Fruit fly (Drosophila melanogaster) whole organism, embryonic: Measurements from ENCODE around the gene smid.
A peak's percentile ranks its signal among the peaks of the same experiment; 100 is the strongest.

Experiments used
- Asciz ChIP-seq: fragments of 200-800 bp; sonication (Bioruptor generic); optimal IDR thresholded peaks from 2 replicates; lab custom pipeline; 2017; ENCODE audit warnings: missing biosample characterization, mild to moderate bottlenecking, missing genetic modification characterization, missing genetic modification reagents
- B-H2 ChIP-seq: fragments of 200-800 bp; sonication (Bioruptor generic); optimal IDR thresholded peaks from 2 replicates; lab custom pipeline; 2018; ENCODE audit warnings: missing biosample characterization, mild to moderate bottlenecking, missing genetic modification characterization
- Bdp1 ChIP-seq: fragments of 200-800 bp; sonication (Bioruptor generic); optimal IDR thresholded peaks from 3 replicates; lab custom pipeline; 2016; ENCODE audit warnings: missing biosample characterization, missing genetic modification characterization
- CG10321 ChIP-seq: fragments of 200-800 bp; sonication (Bioruptor generic); IDR thresholded peaks from 2 replicates; pipeline ENCODE4 v1.3.6; 2022; ENCODE audit warnings: missing biosample characterization, missing genetic modification characterization
- CG10565 ChIP-seq: fragments of 200-800 bp; sonication (Bioruptor generic); optimal IDR thresholded peaks from 3 replicates; lab custom pipeline; 2016; ENCODE audit warnings: missing biosample characterization, mild to moderate bottlenecking, missing genetic modification characterization
- CG11247 ChIP-seq: fragments of 200-800 bp; sonication (Bioruptor generic); IDR thresholded peaks from 2 replicates; pipeline ENCODE4 v1.3.6; 2022; ENCODE audit warnings: missing biosample characterization, missing genetic modification characterization
- CG11560 ChIP-seq: fragments of 200-800 bp; sonication (Bioruptor generic); IDR thresholded peaks from 3 replicates; pipeline ENCODE4 v1.3.6; 2022; ENCODE audit warnings: missing biosample characterization, missing genetic modification characterization
- CG12071 ChIP-seq: fragments of 200-800 bp; sonication (Bioruptor generic); optimal IDR thresholded peaks from 3 replicates; lab custom pipeline; 2018; ENCODE audit warnings: missing biosample characterization, mild to moderate bottlenecking, missing genetic modification characterization
- CG12219 ChIP-seq: fragments of 200-800 bp; sonication (Bioruptor generic); optimal IDR thresholded peaks from 3 replicates; lab custom pipeline; 2018; ENCODE audit warnings: missing biosample characterization, mild to moderate bottlenecking, missing genetic modification characterization
- CG13296 ChIP-seq: fragments of 200-800 bp; sonication (Bioruptor generic); optimal IDR thresholded peaks from 3 replicates; lab custom pipeline; 2018; ENCODE audit warnings: missing biosample characterization, mild to moderate bottlenecking, missing genetic modification characterization
- CG15011 ChIP-seq: fragments of 200-800 bp; sonication (Bioruptor generic); optimal IDR thresholded peaks from 3 replicates; lab custom pipeline; 2018; ENCODE audit warnings: missing biosample characterization, mild to moderate bottlenecking, missing genetic modification characterization
- CG15073 ChIP-seq: fragments of 200-800 bp; sonication (Bioruptor generic); optimal IDR thresholded peaks from 2 replicates; lab custom pipeline; 2016; ENCODE audit warnings: missing biosample characterization, missing genetic modification characterization
- CG1647 ChIP-seq: fragments of 200-800 bp; sonication (Bioruptor generic); optimal IDR thresholded peaks from 3 replicates; lab custom pipeline; 2016; ENCODE audit warnings: missing biosample characterization, missing genetic modification characterization
- CG16813 ChIP-seq: fragments of 200-800 bp; sonication (Bioruptor generic); IDR thresholded peaks from 3 replicates; pipeline ENCODE4 v1.3.6; 2022; ENCODE audit warnings: missing biosample characterization, missing genetic modification characterization; ENCODE audit not compliant: partially characterized antibody
- CG16863 ChIP-seq: fragments of 200-800 bp; sonication (Bioruptor generic); optimal IDR thresholded peaks from 3 replicates; lab custom pipeline; 2016; ENCODE audit warnings: missing biosample characterization, missing genetic modification characterization
- CG17385 ChIP-seq: fragments of 200-800 bp; sonication (Bioruptor generic); optimal IDR thresholded peaks from 3 replicates; lab custom pipeline; 2018; ENCODE audit warnings: missing biosample characterization, mild to moderate bottlenecking, missing genetic modification characterization
- CG1792 ChIP-seq: fragments of 200-800 bp; sonication (Bioruptor generic); optimal IDR thresholded peaks from 2 replicates; lab custom pipeline; 2016; ENCODE audit warnings: missing biosample characterization, missing genetic modification characterization
- CG2116 ChIP-seq: fragments of 200-800 bp; sonication (Bioruptor generic); optimal IDR thresholded peaks from 3 replicates; lab custom pipeline; 2018; ENCODE audit warnings: missing biosample characterization, mild to moderate bottlenecking, missing genetic modification characterization
- CG4282 ChIP-seq: fragments of 200-800 bp; sonication (Bioruptor generic); optimal IDR thresholded peaks from 2 replicates; lab custom pipeline; 2016; ENCODE audit warnings: missing biosample characterization, missing genetic modification characterization
- CG7928 ChIP-seq: fragments of 200-800 bp; sonication (Bioruptor generic); optimal IDR thresholded peaks from 2 replicates; lab custom pipeline; 2017; ENCODE audit warnings: missing biosample characterization, mild to moderate bottlenecking, missing genetic modification characterization
- CG8290 ChIP-seq, 3 experiments: fragments of 200-800 bp; sonication (Bioruptor generic); optimal IDR thresholded peaks; 2 replicates each; lab custom pipeline; 2016 to 2019; ENCODE audit warnings: missing biosample characterization in 3 of 3, missing genetic modification characterization in 3 of 3, mild to moderate bottlenecking in 2 of 3, moderate library complexity in 1 of 3
- CG9797 ChIP-seq: fragments of 200-800 bp; sonication (Bioruptor generic); optimal IDR thresholded peaks from 3 replicates; lab custom pipeline; 2018; ENCODE audit warnings: missing biosample characterization, mild to moderate bottlenecking, missing genetic modification characterization
- CG9932 ChIP-seq: fragments of 200-800 bp; sonication (Bioruptor generic); IDR thresholded peaks from 2 replicates; pipeline ENCODE4 v1.3.6; 2022; ENCODE audit warnings: missing biosample characterization, missing genetic modification characterization
- Dbx ChIP-seq: fragments of 200-800 bp; sonication (Bioruptor generic); IDR thresholded peaks from 3 replicates; pipeline ENCODE4 v1.3.6; 2022; ENCODE audit warnings: missing biosample characterization, missing genetic modification characterization
- Drgx ChIP-seq: fragments of 200-800 bp; sonication (Bioruptor generic); IDR thresholded peaks from 2 replicates; pipeline ENCODE4 v1.3.6; 2022; ENCODE audit warnings: missing biosample characterization, missing genetic modification characterization
- HmgD ChIP-seq: fragments of 200-800 bp; sonication (Bioruptor generic); optimal IDR thresholded peaks from 3 replicates; lab custom pipeline; 2016; ENCODE audit warnings: missing biosample characterization, missing genetic modification characterization
- MESR4 ChIP-seq: fragments of 200-800 bp; sonication (Bioruptor generic); optimal IDR thresholded peaks from 2 replicates; lab custom pipeline; 2018; ENCODE audit warnings: missing biosample characterization, mild to moderate bottlenecking, missing genetic modification characterization, moderate library complexity
- NFAT ChIP-seq: fragments of 200-800 bp; sonication (Bioruptor generic); IDR thresholded peaks from 2 replicates; pipeline ENCODE4 v1.3.6; 2022; ENCODE audit warnings: missing biosample characterization, missing genetic modification characterization
- Neu2 ChIP-seq: fragments of 200-800 bp; sonication (Bioruptor generic); optimal IDR thresholded peaks from 3 replicates; lab custom pipeline; 2016; ENCODE audit warnings: missing biosample characterization, missing genetic modification characterization, borderline replicate concordance
- PHDP ChIP-seq: fragments of 200-800 bp; sonication (Bioruptor generic); optimal IDR thresholded peaks from 3 replicates; lab custom pipeline; 2018; ENCODE audit warnings: missing biosample characterization, mild to moderate bottlenecking, missing genetic modification characterization, moderate library complexity
- Poxn ChIP-seq: fragments of 200-800 bp; sonication (Bioruptor generic); IDR thresholded peaks from 2 replicates; pipeline ENCODE4 v1.3.6; 2022; ENCODE audit warnings: missing biosample characterization, missing genetic modification characterization
- Side ChIP-seq: fragments of 200-800 bp; sonication (Bioruptor generic); optimal IDR thresholded peaks from 2 replicates; lab custom pipeline; 2016; ENCODE audit warnings: missing biosample characterization, missing genetic modification characterization
- Ssrp ChIP-seq: fragments of 200-800 bp; sonication (Bioruptor generic); optimal IDR thresholded peaks from 2 replicates; lab custom pipeline; 2018; ENCODE audit warnings: missing biosample characterization, mild to moderate bottlenecking, missing genetic modification characterization, moderate library complexity
- Usf ChIP-seq: fragments of 200-800 bp; sonication (Bioruptor generic); optimal IDR thresholded peaks from 2 replicates; lab custom pipeline; 2017; ENCODE audit warnings: missing genotype, missing biosample characterization, missing genetic modification characterization
- Vsx1 ChIP-seq: fragments of 200-800 bp; sonication (Bioruptor generic); optimal IDR thresholded peaks from 2 replicates; lab custom pipeline; 2017; ENCODE audit warnings: missing biosample characterization, mild to moderate bottlenecking, missing genetic modification characterization, missing genetic modification reagents
- Xrp1 ChIP-seq: fragments of 200-800 bp; sonication (Bioruptor generic); IDR thresholded peaks from 2 replicates; pipeline ENCODE4 v1.3.6; 2022; ENCODE audit warnings: missing biosample characterization, missing genetic modification characterization
- abd-A ChIP-seq: fragments of 200-800 bp; sonication (Bioruptor generic); optimal IDR thresholded peaks from 3 replicates; lab custom pipeline; 2019; ENCODE audit warnings: missing biosample characterization, mild to moderate bottlenecking, missing genetic modification characterization, moderate library complexity
- aop ChIP-seq: fragments of 200-800 bp; sonication (Bioruptor generic); IDR thresholded peaks from 2 replicates; pipeline ENCODE4 v1.3.6; 2022; ENCODE audit warnings: missing biosample characterization, missing genetic modification characterization
- chif ChIP-seq, 2 experiments: fragments of 200-800 bp; sonication (Bioruptor generic); optimal IDR thresholded peaks; 3 replicates each; lab custom pipeline; 2016; ENCODE audit warnings: missing biosample characterization in 2 of 2, missing genetic modification characterization in 2 of 2
- ci ChIP-seq: fragments of 200-800 bp; sonication (Bioruptor generic); IDR thresholded peaks from 3 replicates; pipeline ENCODE4 v1.3.6; 2022; ENCODE audit warnings: missing biosample characterization, missing genetic modification characterization
- dan ChIP-seq: fragments of 200-800 bp; sonication (Bioruptor generic); IDR thresholded peaks from 2 replicates; pipeline ENCODE4 v1.3.6; 2022; ENCODE audit warnings: missing biosample characterization, missing genetic modification characterization
- disco-r ChIP-seq: fragments of 200-800 bp; sonication (Bioruptor generic); optimal IDR thresholded peaks from 2 replicates; lab custom pipeline; 2016; ENCODE audit warnings: missing biosample characterization, missing genetic modification characterization
- esg ChIP-seq: fragments of 200-800 bp; sonication (Bioruptor generic); conservative IDR thresholded peaks from 2 replicates; pipeline ENCODE4 v1.3.6; 2022; ENCODE audit warnings: missing biosample characterization, missing genetic modification characterization
- gfzf ChIP-seq: fragments of 200-800 bp; sonication (Bioruptor generic); optimal IDR thresholded peaks from 2 replicates; lab custom pipeline; 2016; ENCODE audit warnings: missing biosample characterization, mild to moderate bottlenecking, missing genetic modification characterization, moderate library complexity
- insv ChIP-seq, 2 experiments: fragments of 200-800 bp; sonication (Bioruptor generic); optimal IDR thresholded peaks; 3 replicates each; lab custom pipeline; 2016 to 2018; ENCODE audit warnings: missing biosample characterization in 2 of 2, missing genetic modification characterization in 2 of 2
- kah ChIP-seq: fragments of 200-800 bp; sonication (Bioruptor generic); optimal IDR thresholded peaks from 2 replicates; lab custom pipeline; 2018; ENCODE audit warnings: missing biosample characterization, mild to moderate bottlenecking, missing genetic modification characterization
- klu ChIP-seq: fragments of 200-800 bp; sonication (Bioruptor generic); IDR thresholded peaks from 2 replicates; pipeline ENCODE4 v1.3.6; 2022; ENCODE audit warnings: missing biosample characterization, missing genetic modification characterization
- pan ChIP-seq, 4 experiments: fragments of >200 bp in 3 of 4; fragments of 200-800 bp in 1 of 4; sonication (Bioruptor generic) in 1 of 4; optimal IDR thresholded peaks in 3 of 4; IDR thresholded peaks in 1 of 4; 2 replicates each; pipeline versions ENCODE4 v1.3.6 to Lab custom; 2017 to 2022; ENCODE audit warnings: missing biosample characterization in 2 of 4, missing genetic modification characterization in 2 of 4, mixed read lengths in 1 of 4
- ro ChIP-seq: fragments of 200-800 bp; sonication (Bioruptor generic); IDR thresholded peaks from 2 replicates; pipeline ENCODE4 v1.3.6; 2022; ENCODE audit warnings: missing biosample characterization, missing genetic modification characterization
- sr ChIP-seq: fragments of 200-800 bp; sonication (Bioruptor generic); IDR thresholded peaks from 3 replicates; pipeline ENCODE4 v1.3.6; 2022; ENCODE audit warnings: missing biosample characterization, missing genetic modification characterization

Gene smid

DNA sequence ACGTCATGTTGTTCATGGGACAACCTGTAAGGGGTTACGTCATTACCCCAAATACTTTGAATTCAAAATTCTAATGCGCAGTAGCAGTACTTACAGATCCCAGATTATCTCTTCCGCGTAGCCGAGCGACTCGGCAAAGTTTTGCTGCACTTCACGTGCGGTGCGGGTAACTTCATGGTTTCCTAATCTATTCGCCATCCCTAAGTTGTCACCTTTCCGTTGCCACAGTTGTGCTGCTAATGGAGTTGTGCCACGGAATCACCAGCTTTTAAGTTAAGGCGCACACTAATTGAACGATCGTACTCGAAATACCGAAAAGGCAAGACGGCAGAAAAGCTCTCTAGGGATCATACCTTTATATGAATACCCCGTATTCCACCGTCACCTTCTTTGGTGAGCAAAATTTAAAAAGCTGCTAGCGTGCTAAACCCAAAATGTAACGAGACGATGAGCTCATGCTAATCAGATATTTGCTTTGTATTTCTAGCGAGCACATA lies 21.5 kb upstream of the smid start, which contains the start of gene pst:
Gene pst, minus strand, starts transcription at position 437 of the 497 bp plus-strand sequence.
- TF ChIP-seq chif (GFP tag; optimal IDR thresholded peaks at IDR 0.05; lab: Kevin White, UChicago), result no peak
- no peak for TF ChIP-seq Poxn (GFP tag; lab: Robert Waterston, UW)
- no peak; the same call in 1 of the 2 replicates for TF ChIP-seq Drgx (GFP tag; lab: Robert Waterston, UW)
- peak; percentile 66 for TF ChIP-seq CG7928 (GFP tag; lab: Kevin White, UChicago)
- TF ChIP-seq pan (optimal IDR thresholded peaks at IDR 0.05; lab: Kevin White, UChicago), result no peak
- no peak for TF ChIP-seq pan (GFP tag; optimal IDR thresholded peaks at IDR 0.05 in 1 of 2, IDR thresholded peaks at IDR 0.05 in 1 of 2)
- TF ChIP-seq Dbx (GFP tag; lab: Robert Waterston, UW), result peak; percentile 14; the same call in 2 of the 3 replicates
- TF ChIP-seq CG4282 (GFP tag; lab: Kevin White, UChicago), result peak; percentile 29
- TF ChIP-seq CG17385, result peak; percentile 50
- TF ChIP-seq CG11247 (GFP tag; lab: Robert Waterston, UW), result peak; percentile 29; the same call in 1 of the 2 replicates
- peak; percentile 44; the same call in 1 of the 2 replicates for TF ChIP-seq NFAT
- peak; percentile 13 for TF ChIP-seq disco-r (GFP tag; lab: Kevin White, UChicago)
- TF ChIP-seq CG1647, result no peak
- TF ChIP-seq CG12219, result peak; percentile 7
- TF ChIP-seq ro, result no peak
- no peak for TF ChIP-seq CG15073 (GFP tag; lab: Kevin White, UChicago)
- TF ChIP-seq B-H2 (GFP tag; lab: Kevin White, UChicago), result peak; percentile 46
- peak; percentile 18; the same call in 1 of the 2 replicates for TF ChIP-seq CG10321 (GFP tag; lab: Robert Waterston, UW)
- TF ChIP-seq aop, result no peak
- TF ChIP-seq Ssrp (tag; lab: Kevin White, UChicago), result no peak
- TF ChIP-seq klu (GFP tag; lab: Robert Waterston, UW), result no peak
- no peak for TF ChIP-seq CG8290 (GFP tag; optimal IDR thresholded peaks at IDR 0.05; lab: Kevin White, UChicago)
- TF ChIP-seq CG8290 (tag; optimal IDR thresholded peaks at IDR 0.05; lab: Kevin White, UChicago), result peak in 1 of 2 experiments; percentile 87
- no peak for TF ChIP-seq kah (GFP tag; lab: Kevin White, UChicago)
- TF ChIP-seq abd-A, result no peak
- TF ChIP-seq insv (GFP tag; optimal IDR thresholded peaks at IDR 0.05; lab: Kevin White, UChicago), result no peak
- TF ChIP-seq Side (GFP tag; lab: Kevin White, UChicago), result no peak
- TF ChIP-seq CG2116, result no peak
- TF ChIP-seq CG9797 (GFP tag; lab: Kevin White, UChicago), result no peak
- peak; percentile 54 for TF ChIP-seq ci
- peak; percentile 64 for TF ChIP-seq Vsx1
- peak; percentile 60 for TF ChIP-seq HmgD (GFP tag; lab: Kevin White, UChicago)
- no peak for TF ChIP-seq CG15011 (GFP tag; lab: Kevin White, UChicago)
- no peak for TF ChIP-seq CG11560 (tag; lab: Robert Waterston, UW)
- peak; percentile 21 for TF ChIP-seq Asciz (GFP tag; lab: Kevin White, UChicago)
- TF ChIP-seq gfzf (GFP tag; lab: Kevin White, UChicago), result peak; percentile 70
- TF ChIP-seq CG12071 (GFP tag; lab: Kevin White, UChicago), result peak; percentile 52
- TF ChIP-seq Neu2 (GFP tag; lab: Kevin White, UChicago), result no peak
- TF ChIP-seq MESR4 (GFP tag; lab: Kevin White, UChicago), result peak; percentile 33
- TF ChIP-seq CG9932 (GFP tag; lab: Robert Waterston, UW), result no peak
- TF ChIP-seq PHDP (tag; lab: Kevin White, UChicago), result peak; percentile 40
- TF ChIP-seq Bdp1 (GFP tag; lab: Kevin White, UChicago), result no peak
- TF ChIP-seq CG13296 (GFP tag; lab: Kevin White, UChicago), result no peak
- TF ChIP-seq CG1792, result no peak
- no peak for TF ChIP-seq dan (GFP tag; lab: Robert Waterston, UW)
- no peak for TF ChIP-seq sr (GFP tag; lab: Robert Waterston, UW)
- TF ChIP-seq CG10565 (GFP tag; lab: Kevin White, UChicago), result no peak
- TF ChIP-seq esg (GFP tag; lab: Robert Waterston, UW), result no peak
- TF ChIP-seq CG16813 (GFP tag; lab: Robert Waterston, UW), result no peak
- no peak for TF ChIP-seq CG16863 (GFP tag; lab: Kevin White, UChicago)
- no peak for TF ChIP-seq Usf (GFP tag; lab: Kevin White, UChicago)
- TF ChIP-seq Xrp1 (GFP tag; lab: Robert Waterston, UW), result no peak
